ENCODE assay signal across 3 worm cellular contexts in genomic region chrII:6331222-6331830, ce11.
A peak's percentile ranks its signal among the peaks of the same experiment; 100 is the strongest.
TF ChIP-seq lines count a peak whose summit lies in the region.

set-4 (minus strand) TSS chrII:6331341.

TF ChIP-seq in whole organism, L1 larva, 84 proteins besides CTCF, POLR2A, EP300 and RAD21 (continued from another document and continues in another):
- TF ChIP-seq mef-2 (tag; optimal IDR thresholded peaks at IDR 0.05; lab: Kevin White, UChicago) (peak; percentile 71), nhr-237 (tag; optimal IDR thresholded peaks at IDR 0.05; lab: Kevin White, UChicago) (peak; percentile 60), nhr-85 (tag; lab: Kevin White, UChicago) (peak; percentile 97), elt-2 (tag; optimal IDR thresholded peaks at IDR 0.05; lab: Kevin White, UChicago) (peak; percentile 83), sox-4 (tag; optimal IDR thresholded peaks at IDR 0.05; lab: Kevin White, UChicago) (peak; percentile 83), skn-1 (tag; optimal IDR thresholded peaks at IDR 0.05; lab: Kevin White, UChicago) (peak; percentile 85), C34B4.2 (tag; optimal IDR thresholded peaks at IDR 0.05; lab: Kevin White, UChicago) (peak; percentile 23), hlh-17 (GFP tag; optimal IDR thresholded peaks at IDR 0.05; lab: Kevin White, UChicago; ENCODE audit: borderline replicate concordance) (no peak), mab-9 (GFP tag; IDR thresholded peaks at IDR 0.05; lab: Robert Waterston, UW) (peak; percentile 71), grh-1 (GFP tag; IDR thresholded peaks at IDR 0.05; lab: Robert Waterston, UW) (peak; percentile 84), ztf-4 (tag; optimal IDR thresholded peaks at IDR 0.05; lab: Kevin White, UChicago) (peak; percentile 87), nhr-84 (tag; optimal IDR thresholded peaks at IDR 0.05; lab: Kevin White, UChicago) (no peak), xbp-1 (tag; optimal IDR thresholded peaks at IDR 0.05; lab: Kevin White, UChicago) (peak; percentile 95), hpl-2 (GFP tag; optimal IDR thresholded peaks at IDR 0.05; lab: Kevin White, UChicago) (peak; percentile 87), tbx-2 (tag; optimal IDR thresholded peaks at IDR 0.05; lab: Kevin White, UChicago) (peak; percentile 95), ets-5 (GFP tag; IDR thresholded peaks at IDR 0.05; lab: Robert Waterston, UW) (no peak), fos-1 (tag; optimal IDR thresholded peaks at IDR 0.05; lab: Kevin White, UChicago) (peak; percentile 95), pag-3 (tag; optimal IDR thresholded peaks at IDR 0.05; lab: Kevin White, UChicago; ENCODE audit: borderline replicate concordance, insufficient read depth) (no peak), dpl-1 (GFP tag; optimal IDR thresholded peaks at IDR 0.05; lab: Kevin White, UChicago) (peak; percentile 86 to 90 (median 89)), egl-13 (tag; optimal IDR thresholded peaks at IDR 0.05; lab: Kevin White, UChicago) (peak; percentile 92), mdl-1 (tag; optimal IDR thresholded peaks at IDR 0.05; lab: Kevin White, UChicago) (peak; percentile 40 to 93), ceh-82 (tag; optimal IDR thresholded peaks at IDR 0.05; lab: Kevin White, UChicago) (peak; percentile 85 to 96 (median 92)), fkh-10 (GFP tag; optimal IDR thresholded peaks at IDR 0.05; lab: Kevin White, UChicago) (peak; percentile 91), nhr-20 (tag; optimal IDR thresholded peaks at IDR 0.05; lab: Kevin White, UChicago) (peak; percentile 97), pax-3 (tag; optimal IDR thresholded peaks at IDR 0.05; lab: Kevin White, UChicago) (peak; percentile 80), elt-3 (tag; optimal IDR thresholded peaks at IDR 0.05; lab: Kevin White, UChicago) (peak in 2 of 6 experiments; percentile 69 to 70), sptf-1 (tag; optimal IDR thresholded peaks at IDR 0.05; lab: Kevin White, UChicago) (no peak), swsn-7 (tag; optimal IDR thresholded peaks at IDR 0.05; lab: Kevin White, UChicago) (peak; percentile 96), unc-30 (tag; optimal IDR thresholded peaks at IDR 0.05; lab: Kevin White, UChicago) (no peak), zip-4 (GFP tag; optimal IDR thresholded peaks at IDR 0.05; lab: Kevin White, UChicago) (peak; percentile 70), ztf-11 (tag; optimal IDR thresholded peaks at IDR 0.05; lab: Kevin White, UChicago) (peak in 1 of 2 experiments; percentile 84), nhr-47 (tag; optimal IDR thresholded peaks at IDR 0.05; lab: Kevin White, UChicago) (peak; percentile 96), lin-35 (GFP tag; optimal IDR thresholded peaks at IDR 0.05; lab: Kevin White, UChicago) (peak; percentile 91 to 94), dsc-1 (tag; optimal IDR thresholded peaks at IDR 0.05; lab: Kevin White, UChicago) (peak; percentile 95), aha-1 (tag; optimal IDR thresholded peaks at IDR 0.05; lab: Kevin White, UChicago) (peak; percentile 81), nhr-90 (tag; optimal IDR thresholded peaks at IDR 0.05; lab: Kevin White, UChicago; ENCODE audit: poor library complexity) (peak; percentile 93), lir-3 (tag; optimal IDR thresholded peaks at IDR 0.05; lab: Kevin White, UChicago; ENCODE audit: poor library complexity) (peak; percentile 71), nhr-12 (tag; optimal IDR thresholded peaks at IDR 0.05; lab: Kevin White, UChicago) (no peak), F16B12.6 (tag; optimal IDR thresholded peaks at IDR 0.05; lab: Kevin White, UChicago) (peak; percentile 73), fkh-4 (tag; optimal IDR thresholded peaks at IDR 0.05; lab: Kevin White, UChicago; ENCODE audit: borderline replicate concordance) (peak; percentile 33), unc-86 (tag; optimal IDR thresholded peaks at IDR 0.05; lab: Kevin White, UChicago) (peak; percentile 96), lin-13 (GFP tag; optimal IDR thresholded peaks at IDR 0.05; lab: Kevin White, UChicago) (peak; percentile 89), nhr-71 (tag; optimal IDR thresholded peaks at IDR 0.05; lab: Kevin White, UChicago) (peak; percentile 97)

TF ChIP-seq in whole organism, L3 larva, 47 proteins besides CTCF, POLR2A, EP300 and RAD21 (continued from another document):
- peak; percentile 27 for TF ChIP-seq zag-1 (tag; optimal IDR thresholded peaks at IDR 0.05; lab: Kevin White, UChicago)
- no peak for TF ChIP-seq nhr-77 (tag; optimal IDR thresholded peaks at IDR 0.05; lab: Kevin White, UChicago)
- peak; percentile 90 for TF ChIP-seq jun-1 (tag; optimal IDR thresholded peaks at IDR 0.05; lab: Kevin White, UChicago)
- peak; percentile 86 for TF ChIP-seq egl-5 (tag; optimal IDR thresholded peaks at IDR 0.05; lab: Kevin White, UChicago)
- no peak for TF ChIP-seq ZK546.5 (tag; optimal IDR thresholded peaks at IDR 0.05; lab: Kevin White, UChicago)
- TF ChIP-seq ceh-16 (tag; optimal IDR thresholded peaks at IDR 0.05; lab: Kevin White, UChicago) = no peak
- TF ChIP-seq hmg-11 (tag; optimal IDR thresholded peaks at IDR 0.05; lab: Kevin White, UChicago) = peak; percentile 96
- TF ChIP-seq elt-3 (tag; optimal IDR thresholded peaks at IDR 0.05; lab: Kevin White, UChicago) = peak in 1 of 3 experiments; percentile 55
- peak; percentile 91 for TF ChIP-seq tbx-2 (tag; optimal IDR thresholded peaks at IDR 0.05; lab: Kevin White, UChicago)
- no peak for TF ChIP-seq ceh-9 (tag; optimal IDR thresholded peaks at IDR 0.05; lab: Kevin White, UChicago)
- no peak for TF ChIP-seq nhr-12 (tag; optimal IDR thresholded peaks at IDR 0.05; lab: Kevin White, UChicago)
- TF ChIP-seq nhr-43 (tag; optimal IDR thresholded peaks at IDR 0.05; lab: Kevin White, UChicago; ENCODE audit: poor library complexity, severe bottlenecking) = peak; percentile 78
- TF ChIP-seq nhr-11 (tag; optimal IDR thresholded peaks at IDR 0.05; lab: Kevin White, UChicago) = peak; percentile 80
- no peak for TF ChIP-seq mml-1 (tag; optimal IDR thresholded peaks at IDR 0.05; lab: Kevin White, UChicago)
- peak; percentile 46 for TF ChIP-seq unc-62 (GFP tag; optimal IDR thresholded peaks at IDR 0.05; lab: Kevin White, UChicago)
- TF ChIP-seq daf-12 (tag; optimal IDR thresholded peaks at IDR 0.05; lab: Kevin White, UChicago) = no peak
- TF ChIP-seq pha-4 (tag; optimal IDR thresholded peaks at IDR 0.05; lab: Kevin White, UChicago) = peak; percentile 94
- peak; percentile 86 for TF ChIP-seq lsy-12 (tag; optimal IDR thresholded peaks at IDR 0.05; lab: Kevin White, UChicago)
- no peak for TF ChIP-seq unc-39 (tag; optimal IDR thresholded peaks at IDR 0.05; lab: Kevin White, UChicago)
- TF ChIP-seq ztf-11 (tag; optimal IDR thresholded peaks at IDR 0.05; lab: Kevin White, UChicago) = no peak
- TF ChIP-seq sea-2 (GFP tag; optimal IDR thresholded peaks at IDR 0.05; lab: Kevin White, UChicago) = no peak
- TF ChIP-seq eor-1 (tag; optimal IDR thresholded peaks at IDR 0.05; lab: Kevin White, UChicago) = no peak
- peak; percentile 93 for TF ChIP-seq lin-39 (tag; optimal IDR thresholded peaks at IDR 0.05; lab: Kevin White, UChicago)
- peak; percentile 72 for TF ChIP-seq mdl-1 (tag; optimal IDR thresholded peaks at IDR 0.05; lab: Kevin White, UChicago)
- peak; percentile 60 for TF ChIP-seq egl-27 (tag; optimal IDR thresholded peaks at IDR 0.05; lab: Kevin White, UChicago)
- TF ChIP-seq ceh-82 (tag; optimal IDR thresholded peaks at IDR 0.05; lab: Kevin White, UChicago) = peak; percentile 75
- TF ChIP-seq ceh-28 (tag; optimal IDR thresholded peaks at IDR 0.05; lab: Kevin White, UChicago) = peak; percentile 68
- TF ChIP-seq elt-2 (tag; optimal IDR thresholded peaks at IDR 0.05; lab: Kevin White, UChicago) = peak; percentile 84

TF ChIP-seq in whole organism, young adult, 124 proteins besides CTCF, POLR2A, EP300 and RAD21 (continued from another document and continues in another):
- TF ChIP-seq pbrm-1 (GFP tag; IDR thresholded peaks at IDR 0.05; lab: Robert Waterston, UW) (peak; percentile 86), nfyb-1 (GFP tag; IDR thresholded peaks at IDR 0.05; lab: Robert Waterston, UW) (peak; percentile 91), ztf-22 (GFP tag; optimal IDR thresholded peaks at IDR 0.05; lab: Kevin White, UChicago) (no peak), hlh-12 (tag; optimal IDR thresholded peaks at IDR 0.05; lab: Kevin White, UChicago) (no peak), nfya-1 (tag; optimal IDR thresholded peaks at IDR 0.05; lab: Kevin White, UChicago; ENCODE audit: borderline replicate concordance, insufficient read depth) (no peak), mcd-1 (GFP tag; IDR thresholded peaks at IDR 0.05; lab: Robert Waterston, UW) (peak; percentile 92), snpc-1.3 (tag; optimal IDR thresholded peaks at IDR 0.05; lab: Kevin White, UChicago; ENCODE audit: insufficient read depth) (no peak), aptf-3 (GFP tag; IDR thresholded peaks at IDR 0.05; lab: Robert Waterston, UW) (0 out of 2 replicates have a peak, but pooled peaks have one; percentile 26), zim-3 (tag; optimal IDR thresholded peaks at IDR 0.05; lab: Kevin White, UChicago) (peak; percentile 11), ztf-26 (tag; optimal IDR thresholded peaks at IDR 0.05; lab: Kevin White, UChicago) (peak; percentile 85), lin-40 (tag; optimal IDR thresholded peaks at IDR 0.05; lab: Kevin White, UChicago) (peak; percentile 92), F49E8.2 (tag; optimal IDR thresholded peaks at IDR 0.05; lab: Kevin White, UChicago; ENCODE audit: insufficient read depth) (no peak), attf-3 (GFP tag; conservative IDR thresholded peaks at IDR 0.05; lab: Robert Waterston, UW) (0 out of 2 replicates have a peak, but pooled peaks have one; percentile 37), F57A8.1 (GFP tag; optimal IDR thresholded peaks at IDR 0.05; lab: Kevin White, UChicago) (no peak), nhr-80 (tag; optimal IDR thresholded peaks at IDR 0.05; lab: Kevin White, UChicago) (peak; percentile 97), Y53G8AR.9 (GFP tag; conservative IDR thresholded peaks at IDR 0.05; lab: Robert Waterston, UW) (peak; percentile 82), repo-1 (tag; optimal IDR thresholded peaks at IDR 0.05; lab: Kevin White, UChicago) (peak; percentile 73), ama-1 (optimal IDR thresholded peaks at IDR 0.05; lab: Kevin White, UChicago) (no peak), ama-1 (GFP tag; optimal IDR thresholded peaks at IDR 0.05; lab: Kevin White, UChicago) (no peak), nhr-90 (tag; optimal IDR thresholded peaks at IDR 0.05; lab: Kevin White, UChicago) (peak; percentile 57), C06A6.2 (GFP tag; conservative IDR thresholded peaks at IDR 0.05; lab: Robert Waterston, UW) (peak; percentile 76; the same call in 1 of the 2 replicates), madf-8 (GFP tag; conservative IDR thresholded peaks at IDR 0.05; lab: Robert Waterston, UW) (peak; percentile 30; the same call in 1 of the 2 replicates), nfya-2 (GFP tag; IDR thresholded peaks at IDR 0.05; lab: Robert Waterston, UW) (no peak), tlf-1 (GFP tag; optimal IDR thresholded peaks at IDR 0.05; lab: Kevin White, UChicago) (peak; percentile 60), him-1 (tag; optimal IDR thresholded peaks at IDR 0.05; lab: Kevin White, UChicago) (peak; percentile 10), ZK185.1 (tag; optimal IDR thresholded peaks at IDR 0.05; lab: Kevin White, UChicago; ENCODE audit: poor library complexity, severe bottlenecking) (peak; percentile 68), let-526 (GFP tag; IDR thresholded peaks at IDR 0.05; lab: Robert Waterston, UW) (0 out of 2 replicates have a peak, but pooled peaks have one; percentile 51), nhr-120 (GFP tag; IDR thresholded peaks at IDR 0.05; lab: Robert Waterston, UW) (no peak), K11D2.4 (GFP tag; IDR thresholded peaks at IDR 0.05; lab: Robert Waterston, UW) (peak; percentile 80), mxl-1 (tag; optimal IDR thresholded peaks at IDR 0.05; lab: Kevin White, UChicago) (no peak), Y53F4B.3 (GFP tag; IDR thresholded peaks at IDR 0.05; lab: Robert Waterston, UW) (no peak), F39B2.1 (GFP tag; IDR thresholded peaks at IDR 0.05; lab: Robert Waterston, UW) (no peak), F57C9.4 (tag; optimal IDR thresholded peaks at IDR 0.05; lab: Kevin White, UChicago) (no peak), F55B11.4 (tag; optimal IDR thresholded peaks at IDR 0.05; lab: Kevin White, UChicago; ENCODE audit: borderline replicate concordance, insufficient read depth) (no peak), hmg-1.2 (GFP tag; IDR thresholded peaks at IDR 0.05; lab: Robert Waterston, UW) (peak; percentile 68), F37B4.10 (GFP tag; IDR thresholded peaks at IDR 0.05; lab: Robert Waterston, UW) (no peak), efl-1 (GFP tag; optimal IDR thresholded peaks at IDR 0.05; lab: Kevin White, UChicago) (peak; percentile 58), ztf-28 (GFP tag; IDR thresholded peaks at IDR 0.05; lab: Robert Waterston, UW) (no peak), snpc-1.1 (tag; optimal IDR thresholded peaks at IDR 0.05; lab: Kevin White, UChicago; ENCODE audit: insufficient read depth) (no peak), B0261.1 (tag; optimal IDR thresholded peaks at IDR 0.05; lab: Kevin White, UChicago) (no peak), somi-1 (GFP tag; optimal IDR thresholded peaks at IDR 0.05; lab: Kevin White, UChicago) (peak; percentile 56), F52B5.7 (tag; optimal IDR thresholded peaks at IDR 0.05; lab: Kevin White, UChicago) (no peak), ceh-79 (tag; optimal IDR thresholded peaks at IDR 0.05; lab: Kevin White, UChicago) (no peak), ceh-40 (GFP tag; IDR thresholded peaks at IDR 0.05; lab: Robert Waterston, UW) (no peak), unc-130 (GFP tag; optimal IDR thresholded peaks at IDR 0.05; lab: Kevin White, UChicago) (peak; percentile 2), xnd-1 (tag; optimal IDR thresholded peaks at IDR 0.05; lab: Kevin White, UChicago) (peak; percentile 62), D2030.7 (GFP tag; IDR thresholded peaks at IDR 0.05; lab: Robert Waterston, UW) (no peak), tbx-9 (tag; optimal IDR thresholded peaks at IDR 0.05; lab: Kevin White, UChicago; ENCODE audit: borderline replicate concordance) (no peak), unc-62 (GFP tag; optimal IDR thresholded peaks at IDR 0.05; lab: Kevin White, UChicago) (no peak), lin-54 (GFP tag; optimal IDR thresholded peaks at IDR 0.05; lab: Kevin White, UChicago) (peak; percentile 78), F22D6.2 (tag; optimal IDR thresholded peaks at IDR 0.05; lab: Kevin White, UChicago) (peak; percentile 44), sea-2 (GFP tag; IDR thresholded peaks at IDR 0.05; lab: Robert Waterston, UW) (no peak), ztf-18 (tag; optimal IDR thresholded peaks at IDR 0.05; lab: Kevin White, UChicago) (peak; percentile 97), dox-1 (GFP tag; IDR thresholded peaks at IDR 0.05; lab: Robert Waterston, UW) (peak; percentile 93), ets-4 (GFP tag; optimal IDR thresholded peaks at IDR 0.05; lab: Kevin White, UChicago) (peak; percentile 75), K12H6.12 (tag; optimal IDR thresholded peaks at IDR 0.05; lab: Kevin White, UChicago) (peak; percentile 87), ekl-4 (GFP tag; IDR thresholded peaks at IDR 0.05; lab: Robert Waterston, UW) (peak; percentile 84), rcor-1 (GFP tag; IDR thresholded peaks at IDR 0.05; lab: Robert Waterston, UW) (peak; percentile 79), attf-5 (GFP tag; optimal IDR thresholded peaks at IDR 0.05; lab: Kevin White, UChicago) (peak; percentile 95), egl-44 (GFP tag; IDR thresholded peaks at IDR 0.05; lab: Robert Waterston, UW) (no peak), lsl-1 (GFP tag; optimal IDR thresholded peaks at IDR 0.05; lab: Kevin White, UChicago) (peak; percentile 78), attf-6 (GFP tag; IDR thresholded peaks at IDR 0.05; lab: Robert Waterston, UW) (no peak), ceh-27 (GFP tag; optimal IDR thresholded peaks at IDR 0.05; lab: Kevin White, UChicago) (peak; percentile 87), akir-1 (GFP tag; optimal IDR thresholded peaks at IDR 0.05; lab: Kevin White, UChicago) (no peak), mes-4 (tag; optimal IDR thresholded peaks at IDR 0.05; lab: Kevin White, UChicago) (no peak), chd-7 (tag; optimal IDR thresholded peaks at IDR 0.05; lab: Kevin White, UChicago) (peak; percentile 73), rpc-1 (optimal IDR thresholded peaks at IDR 0.05; lab: Kevin White, UChicago) (no peak), rpc-1 (tag; optimal IDR thresholded peaks at IDR 0.05; lab: Kevin White, UChicago) (no peak), bed-2 (GFP tag; IDR thresholded peaks at IDR 0.05; lab: Robert Waterston, UW) (no peak)
